Fruit fly (Drosophila melanogaster) whole organism, prepupa: ENCODE results near the gene CG14715.

Experiments used
- Eip78C ChIP-seq: fragments of 200-800 bp; sonication (Bioruptor generic); peaks from one replicate; lab custom pipeline; 2016; ENCODE audit warnings: missing biosample characterization, missing genetic modification characterization
- dac ChIP-seq: fragments of 200-800 bp; sonication (Bioruptor generic); optimal IDR thresholded peaks from 2 replicates; lab custom pipeline; 2017; ENCODE audit warnings: missing biosample characterization, mild to moderate bottlenecking, missing genetic modification characterization

dm6 chr3R:11684316-11684715 lies 10.3 kb downstream of the CG14715 start, which contains the start of gene CG6830:
- TF ChIP-seq dac (GFP tag; lab: Kevin White, UChicago) (no peak), Eip78C (GFP tag; lab: Kevin White, UChicago) (no peak)
